Fruit fly (Drosophila melanogaster): Measurements from ENCODE around the gene Nep7.
"Not testable (repeated sequence)": the region's sequence is repeated elsewhere in the genome, so short reads cannot be mapped to it uniquely, and the experiment has no call there.

DNA sequence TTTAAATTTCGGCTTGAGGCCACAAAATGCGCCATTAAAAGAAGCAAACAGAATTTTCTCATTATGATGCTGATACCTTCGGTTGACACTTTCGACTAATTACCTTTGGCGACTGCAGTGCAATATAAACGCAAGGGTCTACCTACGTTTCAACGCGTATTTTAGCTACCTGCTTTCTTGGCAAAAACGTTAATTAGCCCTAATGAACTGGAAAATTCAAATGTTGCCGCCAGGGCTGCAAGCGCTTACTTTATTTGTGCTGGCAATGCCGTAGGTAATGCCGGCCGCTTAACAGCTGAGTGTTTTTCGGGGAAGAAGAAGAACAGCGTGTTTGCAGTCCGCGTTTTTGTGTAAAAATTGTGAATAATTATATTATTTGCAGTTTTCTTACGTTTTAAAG, 5.8 kb downstream of the Nep7 start, which contains the start of gene CG31253:
- not testable (repeated sequence) for TF ChIP-seq sv (GFP tag; optimal IDR thresholded peaks at IDR 0.05); pan (optimal IDR thresholded peaks at IDR 0.05); dmrt93B (GFP tag; optimal IDR thresholded peaks at IDR 0.05); psq (GFP tag; optimal IDR thresholded peaks at IDR 0.05); OdsH (GFP tag; optimal IDR thresholded peaks at IDR 0.05); Jra (GFP tag; optimal IDR thresholded peaks at IDR 0.05); dl (GFP tag; optimal IDR thresholded peaks at IDR 0.05; ENCODE audit: insufficient read depth in 1 of 2, partially characterized antibody in 2 of 2); br (GFP tag; optimal IDR thresholded peaks at IDR 0.05); HLH106 (tag; optimal IDR thresholded peaks at IDR 0.05); Dfd (GFP tag; optimal IDR thresholded peaks at IDR 0.05); fru (GFP tag; optimal IDR thresholded peaks at IDR 0.05); h (GFP tag; optimal IDR thresholded peaks at IDR 0.05); woc (GFP tag; optimal IDR thresholded peaks at IDR 0.05)

Measured in whole organism, wandering third instar larva.